Worm (Caenorhabditis elegans) whole organism, L4 larva: ENCODE results near the gene C16C10.4.

ENCODE experiments used
- ZK337.2 ChIP-seq: fragments of 200-800 bp; sonication (Bioruptor generic); IDR thresholded peaks from 2 replicates; pipeline ENCODE4 v1.3.6; 2022; ENCODE audit warnings: missing genetic modification reagents, missing genetic modification characterization, missing compliant biosample characterization
- cey-2 ChIP-seq: sonication (generic microtip); optimal IDR thresholded peaks from 3 replicates; lab custom pipeline; 2017; ENCODE audit warnings: missing genetic modification characterization, mild to moderate bottlenecking, missing compliant biosample characterization, antibody characterized with exemption, borderline replicate concordance; ENCODE audit not compliant: insufficient read depth
- dmd-9 ChIP-seq: fragments of 200-800 bp; sonication (Bioruptor generic); IDR thresholded peaks from 2 replicates; pipeline ENCODE4 v1.3.6; 2022; ENCODE audit warnings: missing genetic modification reagents, missing genetic modification characterization, missing compliant biosample characterization
- dpl-1 ChIP-seq: fragments of 150-350 bp; optimal IDR thresholded peaks from 2 replicates; lab custom pipeline; 2014; ENCODE audit warnings: missing biosample characterization, missing genetic modification reagents, missing genetic modification characterization
- lin-15B ChIP-seq: fragments of 150-350 bp; sonication (generic microtip); optimal IDR thresholded peaks from 3 replicates; lab custom pipeline; 2014; ENCODE audit warnings: missing biosample characterization, missing genetic modification characterization
- mep-1 ChIP-seq: fragments of 150-350 bp; sonication (generic microtip); optimal IDR thresholded peaks from 3 replicates; lab custom pipeline; 2014; ENCODE audit warnings: missing biosample characterization, missing genetic modification characterization
- tra-1 ChIP-seq: fragments of 200-800 bp; sonication (Bioruptor generic); IDR thresholded peaks from 2 replicates; pipeline ENCODE4 v1.3.6; 2022; ENCODE audit warnings: missing genetic modification reagents, missing genetic modification characterization, missing compliant biosample characterization

ce11 chrIII:4153299-4153698, 17.8 kb upstream of the C16C10.4 start, which contains the start of gene glod-4:
- TF ChIP-seq dpl-1 (GFP tag; lab: Kevin White, UChicago) (no peak), cey-2 (no peak), lin-15B (tag; lab: Kevin White, UChicago) (no peak), ZK337.2 (GFP tag; lab: Robert Waterston, UW) (no peak), dmd-9 (no peak), tra-1 (GFP tag; lab: Robert Waterston, UW) (no peak), mep-1 (tag; lab: Kevin White, UChicago) (no peak)
